Worm (Caenorhabditis elegans): ENCODE data around the gene E04D5.5.

E04D5.5 gene

ce11 chrII:10446300-10446699 lies 35.2 kb downstream of the E04D5.5 start (continued):
- TF ChIP-seq dmd-6 (GFP tag; IDR thresholded peaks at IDR 0.05): peak; percentile 71
- TF ChIP-seq ceh-20 (GFP tag; IDR thresholded peaks at IDR 0.05): no peak
- no peak for TF ChIP-seq madf-9 (GFP tag; conservative IDR thresholded peaks at IDR 0.05)
- TF ChIP-seq vab-7 (GFP tag; IDR thresholded peaks at IDR 0.05): no peak
- TF ChIP-seq unc-130 (GFP tag; optimal IDR thresholded peaks at IDR 0.05): no peak
- TF ChIP-seq nhr-11 (tag; optimal IDR thresholded peaks at IDR 0.05): peak; percentile 78
- TF ChIP-seq Y5F2A.4 (GFP tag; optimal IDR thresholded peaks at IDR 0.05): no peak
- TF ChIP-seq duxl-1 (tag; optimal IDR thresholded peaks at IDR 0.05; ENCODE audit: poor library complexity): no peak
- TF ChIP-seq ctbp-1 (GFP tag; IDR thresholded peaks at IDR 0.05): no peak
- TF ChIP-seq ama-1 (optimal IDR thresholded peaks at IDR 0.05): peak; percentile 69
- TF ChIP-seq rbr-2 (tag; optimal IDR thresholded peaks at IDR 0.05): no peak

ce11 chrII:10446814-10447213 lies 35.7 kb downstream of the E04D5.5 start:
- TF ChIP-seq ces-1 (GFP tag; optimal IDR thresholded peaks at IDR 0.05) (no peak), egl-43 (GFP tag; IDR thresholded peaks at IDR 0.05) (0 out of 2 replicates have a peak, but pooled peaks have one; percentile 14), ceh-20 (GFP tag; IDR thresholded peaks at IDR 0.05) (0 out of 2 replicates have a peak, but pooled peaks have one; percentile 19), ztf-7 (tag; optimal IDR thresholded peaks at IDR 0.05) (no peak), aha-1 (tag) (peak; percentile 74), madf-5 (GFP tag; IDR thresholded peaks at IDR 0.05) (0 out of 4 replicates have a peak, but pooled peaks of 1 of the 2 experiments have one; percentile 11), nhr-11 (tag; optimal IDR thresholded peaks at IDR 0.05) (peak; percentile 33), sdz-12 (GFP tag; optimal IDR thresholded peaks at IDR 0.05) (peak; percentile 44)

DNA sequence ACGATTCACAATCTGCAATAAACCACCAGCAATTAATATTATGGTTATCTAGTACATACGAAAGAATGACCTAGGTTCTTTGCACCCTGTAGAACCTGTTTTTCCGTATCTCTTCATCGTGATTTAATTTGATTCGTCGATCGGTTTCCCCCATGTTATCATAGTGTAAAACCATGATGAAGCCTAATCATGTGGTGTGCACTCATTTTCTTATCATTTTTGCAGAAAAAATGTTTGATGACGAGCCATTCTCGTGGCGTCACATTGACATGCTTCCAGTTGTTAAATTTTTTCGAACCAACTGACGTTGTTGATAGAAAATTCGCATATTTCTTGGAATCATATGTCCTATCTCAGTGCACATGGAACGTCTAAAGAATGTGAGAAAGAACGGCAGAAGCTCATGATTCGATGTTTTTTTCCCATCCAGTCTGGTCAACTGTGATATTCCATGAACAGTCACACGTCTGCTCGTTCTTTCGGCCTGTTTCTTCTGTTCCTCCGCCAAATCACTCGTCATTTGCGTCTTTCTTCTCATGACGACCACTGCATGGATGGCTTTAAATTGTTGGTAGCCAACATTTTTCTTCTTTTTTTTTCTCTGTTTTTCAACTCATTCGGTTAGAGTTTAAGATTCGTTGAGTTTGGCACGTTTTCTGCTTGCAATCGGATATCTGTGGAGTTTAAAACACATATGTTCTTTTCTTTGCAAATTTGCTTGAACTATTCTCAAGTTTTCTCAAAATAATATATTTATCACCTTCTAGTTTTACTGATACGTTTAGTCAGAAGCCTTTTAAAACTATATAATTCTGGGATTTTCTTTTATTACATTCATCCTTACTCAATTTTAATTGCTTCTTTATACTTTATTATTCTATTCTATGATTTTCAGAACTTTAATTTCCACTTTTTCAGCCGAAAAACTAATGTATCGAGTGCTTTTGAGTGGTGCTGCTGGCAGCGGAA lies 36.5 kb downstream of the E04D5.5 start, which contains the start of gene ZK673.2:
ZK673.2 (plus strand) TSS at position 919 of the 969 bp plus-strand sequence.
- TF ChIP-seq lim-7 (GFP tag; IDR thresholded peaks at IDR 0.05): no peak
- peak; percentile 67 for TF ChIP-seq tra-1 (GFP tag; IDR thresholded peaks at IDR 0.05)
- no peak for TF ChIP-seq ceh-82 (tag; optimal IDR thresholded peaks at IDR 0.05)
- TF ChIP-seq madf-9 (GFP tag; conservative IDR thresholded peaks at IDR 0.05): no peak
- TF ChIP-seq dve-1 (tag; optimal IDR thresholded peaks at IDR 0.05; ENCODE audit: insufficient read depth): peak; percentile 42
- TF ChIP-seq snpc-4 (tag; optimal IDR thresholded peaks at IDR 0.05): no peak
- no peak for TF ChIP-seq dmd-9 (GFP tag; IDR thresholded peaks at IDR 0.05)
- no peak for TF ChIP-seq mxl-2 (GFP tag; conservative IDR thresholded peaks at IDR 0.05)
- TF ChIP-seq fos-1 (tag; optimal IDR thresholded peaks at IDR 0.05): no peak
- TF ChIP-seq hlh-30 (tag; optimal IDR thresholded peaks at IDR 0.05; ENCODE audit: insufficient read depth): peak; percentile 83
- peak; percentile 10 for TF ChIP-seq jun-1 (tag; optimal IDR thresholded peaks at IDR 0.05)
- TF ChIP-seq nhr-102 (tag; optimal IDR thresholded peaks at IDR 0.05): no peak
- peak; percentile 42 for TF ChIP-seq mes-2 (tag; optimal IDR thresholded peaks at IDR 0.05; ENCODE audit: poor library complexity, severe bottlenecking)
- no peak for TF ChIP-seq tag-97 (GFP tag; IDR thresholded peaks at IDR 0.05)
- no peak for TF ChIP-seq ceh-28 (tag; optimal IDR thresholded peaks at IDR 0.05)
- TF ChIP-seq cey-2 (tag; optimal IDR thresholded peaks at IDR 0.05; ENCODE audit: borderline replicate concordance, insufficient read depth): peak; percentile 49
- TF ChIP-seq nhr-10 (tag; optimal IDR thresholded peaks at IDR 0.05): peak; percentile 61
- TF ChIP-seq ceh-32 (tag; optimal IDR thresholded peaks at IDR 0.05; ENCODE audit: poor library complexity): no peak
- TF ChIP-seq pqm-1 (tag; optimal IDR thresholded peaks at IDR 0.05): peak; percentile 46
- no peak for TF ChIP-seq lin-39 (tag; optimal IDR thresholded peaks at IDR 0.05)
- TF ChIP-seq nhr-237 (tag; optimal IDR thresholded peaks at IDR 0.05): no peak
- TF ChIP-seq nhr-111 (GFP tag; optimal IDR thresholded peaks at IDR 0.05): no peak
- TF ChIP-seq zip-11 (GFP tag; IDR thresholded peaks at IDR 0.05): no peak
- peak; percentile 6; the same call in 1 of the 2 replicates for TF ChIP-seq pha-4 (GFP tag; IDR thresholded peaks at IDR 0.05)
- no peak for TF ChIP-seq pha-4 (tag; optimal IDR thresholded peaks at IDR 0.05)
- peak; percentile 43; the same call in 1 of the 2 replicates for TF ChIP-seq lin-1 (GFP tag; IDR thresholded peaks at IDR 0.05)
- TF ChIP-seq attf-4 (tag; optimal IDR thresholded peaks at IDR 0.05): no peak
- TF ChIP-seq hlh-11 (tag; optimal IDR thresholded peaks at IDR 0.05): peak; percentile 89
- peak; percentile 29 for TF ChIP-seq aha-1 (tag)
- no peak for TF ChIP-seq zip-2 (tag; optimal IDR thresholded peaks at IDR 0.05)
- TF ChIP-seq lir-3 (tag; optimal IDR thresholded peaks at IDR 0.05): no peak
